Worm (Caenorhabditis elegans): ENCODE results near the gene C13C4.7.
"Not testable (repeated sequence)": the region's sequence is repeated elsewhere in the genome, so short reads cannot be mapped to it uniquely, and the experiment has no call there.

Gene C13C4.7

ce11 chrV:12130688-12131087, 10.4 kb upstream of the C13C4.7 start, which contains the start of gene C27A7.6:
Gene C27A7.6 (minus strand): TSS chrV:12130788.
- TF ChIP-seq him-1, W03F9.2, dao-5 (tag; optimal IDR thresholded peaks at IDR 0.05): not testable (repeated sequence)

- TF ChIP-seq W03F9.2 (tag; optimal IDR thresholded peaks at IDR 0.05) (no peak), dao-5 (tag; optimal IDR thresholded peaks at IDR 0.05) (no peak), him-1 (tag; optimal IDR thresholded peaks at IDR 0.05) (no peak)
Measured at ce11 chrV:12121274-12121673, 993 bp upstream of the C13C4.7 start, which contains the start of gene C13C4.6. Gene C13C4.6 (plus strand): TSS chrV:12121574.

- no peak for TF ChIP-seq dao-5 (tag; optimal IDR thresholded peaks at IDR 0.05)
- no peak for TF ChIP-seq W03F9.2 (tag; optimal IDR thresholded peaks at IDR 0.05)
- no peak for TF ChIP-seq him-1 (tag; optimal IDR thresholded peaks at IDR 0.05)
Measured at ce11 chrV:12117567-12118053, 2.7 kb downstream of the C13C4.7 start, which contains the start of gene C13C4.8. Gene C13C4.8 (plus strand): TSS chrV:12118003.

- TF ChIP-seq him-1 (tag; optimal IDR thresholded peaks at IDR 0.05) (no peak), dao-5 (tag; optimal IDR thresholded peaks at IDR 0.05) (no peak), W03F9.2 (tag; optimal IDR thresholded peaks at IDR 0.05) (no peak)
Measured at ce11 chrV:12115150-12115549, 5.1 kb downstream of the C13C4.7 start.

- TF ChIP-seq him-1 (tag; optimal IDR thresholded peaks at IDR 0.05) (no peak), W03F9.2 (tag; optimal IDR thresholded peaks at IDR 0.05) (no peak), dao-5 (tag; optimal IDR thresholded peaks at IDR 0.05) (no peak)
Measured at ce11 chrV:12114693-12115092, 5.6 kb downstream of the C13C4.7 start, which contains the start of gene spin-1. Gene spin-1 (plus strand): TSS chrV:12114993.

ce11 chrV:12113726-12114125, 6.6 kb downstream of the C13C4.7 start:
- TF ChIP-seq dao-5 (tag; optimal IDR thresholded peaks at IDR 0.05) = no peak
- no peak for TF ChIP-seq W03F9.2 (tag; optimal IDR thresholded peaks at IDR 0.05)
- TF ChIP-seq him-1 (tag; optimal IDR thresholded peaks at IDR 0.05) = no peak

- TF ChIP-seq him-1 (tag; optimal IDR thresholded peaks at IDR 0.05) (no peak), dao-5 (tag; optimal IDR thresholded peaks at IDR 0.05) (no peak), W03F9.2 (tag; optimal IDR thresholded peaks at IDR 0.05) (no peak)
Measured at ce11 chrV:12111452-12111851, 8.8 kb downstream of the C13C4.7 start, which contains the start of gene lhpp-1. Gene lhpp-1 (minus strand): TSS chrV:12111805.

ce11 chrV:12106841-12107240, 13.4 kb downstream of the C13C4.7 start, which contains the start of gene nhr-136:
Gene nhr-136 (plus strand): TSS chrV:12107141.
- TF ChIP-seq him-1 (tag; optimal IDR thresholded peaks at IDR 0.05) = no peak
- no peak for TF ChIP-seq dao-5 (tag; optimal IDR thresholded peaks at IDR 0.05)
- TF ChIP-seq W03F9.2 (tag; optimal IDR thresholded peaks at IDR 0.05) = no peak

ce11 chrV:12103920-12104319, 16.4 kb downstream of the C13C4.7 start, which contains the start of gene nhr-153:
Gene nhr-153 (plus strand): TSS chrV:12104220.
- TF ChIP-seq W03F9.2 (tag; optimal IDR thresholded peaks at IDR 0.05) (no peak), dao-5 (tag; optimal IDR thresholded peaks at IDR 0.05) (no peak), him-1 (tag; optimal IDR thresholded peaks at IDR 0.05) (no peak)

ce11 chrV:12100794-12101343, 19.4 kb downstream of the C13C4.7 start, which contains the start of gene nhr-154:
Gene nhr-154 (plus strand): TSS chrV:12101293.
- TF ChIP-seq him-1 (tag; optimal IDR thresholded peaks at IDR 0.05) (no peak), W03F9.2 (tag; optimal IDR thresholded peaks at IDR 0.05) (peak; percentile 17)

ce11 chrV:12098123-12098522, 22.2 kb downstream of the C13C4.7 start, which contains the start of gene nhr-209:
Gene nhr-209 (plus strand): TSS chrV:12098149.
- TF ChIP-seq him-1 (tag; optimal IDR thresholded peaks at IDR 0.05) = no peak
- no peak for TF ChIP-seq W03F9.2 (tag; optimal IDR thresholded peaks at IDR 0.05)
- no peak for TF ChIP-seq dao-5 (tag; optimal IDR thresholded peaks at IDR 0.05)

ce11 chrV:12095865-12096264, 24.4 kb downstream of the C13C4.7 start, which contains the start of gene nhr-207:
Gene nhr-207 (plus strand): TSS chrV:12096146.
- no peak for TF ChIP-seq him-1 (tag; optimal IDR thresholded peaks at IDR 0.05)
- no peak for TF ChIP-seq W03F9.2 (tag; optimal IDR thresholded peaks at IDR 0.05)
- TF ChIP-seq dao-5 (tag; optimal IDR thresholded peaks at IDR 0.05) = no peak

ce11 chrV:12094030-12094429, 26.3 kb downstream of the C13C4.7 start, which contains the start of gene nhr-208:
Gene nhr-208 (plus strand): TSS chrV:12094317.
- TF ChIP-seq W03F9.2 (tag; optimal IDR thresholded peaks at IDR 0.05) (no peak), dao-5 (tag; optimal IDR thresholded peaks at IDR 0.05) (no peak), him-1 (tag; optimal IDR thresholded peaks at IDR 0.05) (no peak)

- no peak for TF ChIP-seq W03F9.2 (tag; optimal IDR thresholded peaks at IDR 0.05)
- no peak for TF ChIP-seq him-1 (tag; optimal IDR thresholded peaks at IDR 0.05)
- TF ChIP-seq dao-5 (tag; optimal IDR thresholded peaks at IDR 0.05) = no peak
Measured at ce11 chrV:12091759-12092158, 28.5 kb downstream of the C13C4.7 start, which contains the start of gene nhr-206. Gene nhr-206 (plus strand): TSS chrV:12092006.
